Fruit fly (Drosophila melanogaster) whole organism, adult: Measurements from ENCODE around the gene vvl.

Experiments used
- CG1620 ChIP-seq: fragments of 200-800 bp; sonication (Bioruptor generic); optimal IDR thresholded peaks from 2 replicates; lab custom pipeline; 2016; ENCODE audit warnings: missing biosample characterization, missing genetic modification characterization
- CG5204 ChIP-seq: fragments of 200-800 bp; sonication (Bioruptor generic); optimal IDR thresholded peaks from 2 replicates; lab custom pipeline; 2016; ENCODE audit warnings: missing biosample characterization, missing genetic modification characterization
- CG7045 ChIP-seq: fragments of 200-800 bp; sonication (Bioruptor generic); optimal IDR thresholded peaks from 2 replicates; lab custom pipeline; 2017; ENCODE audit warnings: missing biosample characterization, mild to moderate bottlenecking, missing genetic modification characterization
- CG7101 ChIP-seq: fragments of 200-800 bp; sonication (Bioruptor generic); optimal IDR thresholded peaks from 2 replicates; lab custom pipeline; 2018; ENCODE audit warnings: missing biosample characterization, mild to moderate bottlenecking, missing genetic modification characterization, moderate library complexity
- Clk ChIP-seq: fragments of 200-800 bp; sonication (Bioruptor generic); optimal IDR thresholded peaks from 2 replicates; lab custom pipeline; 2017; ENCODE audit warnings: missing biosample characterization, missing genetic modification characterization
- kay ChIP-seq: fragments of 200-800 bp; sonication (Bioruptor generic); peaks from one replicate; lab custom pipeline; 2016; ENCODE audit warnings: missing biosample characterization, missing genetic modification characterization, borderline replicate concordance
- ovo ChIP-seq: fragments of 200-800 bp; sonication (Bioruptor generic); optimal IDR thresholded peaks from 2 replicates; lab custom pipeline; 2016; ENCODE audit warnings: missing biosample characterization, missing genetic modification characterization
- pad ChIP-seq: fragments of 200-800 bp; sonication (Bioruptor generic); optimal IDR thresholded peaks from 3 replicates; lab custom pipeline; 2017; ENCODE audit warnings: missing biosample characterization, missing genetic modification characterization, mild to moderate bottlenecking, moderate library complexity, missing genetic modification reagents

- TF ChIP-seq kay (GFP tag; lab: Kevin White, UChicago) (no peak), ovo (GFP tag; lab: Kevin White, UChicago) (no peak), CG5204 (no peak), Clk (GFP tag; lab: Kevin White, UChicago) (no peak), pad (GFP tag; lab: Kevin White, UChicago) (no peak), CG7101 (tag; lab: Kevin White, UChicago) (no peak), CG7045 (GFP tag; lab: Kevin White, UChicago) (no peak), CG1620 (GFP tag; lab: Kevin White, UChicago) (no peak)
These were observed 39.1 kb upstream of the vvl start for dm6 chr3L:6750835-6751234.
